Worm (Caenorhabditis elegans) whole organism, L1 larva: ENCODE data around the gene ZK1010.2.

ENCODE experiments used
- irx-1 ChIP-seq: sonication (generic microtip); optimal IDR thresholded peaks from 2 replicates; lab custom pipeline; 2016; ENCODE audit warnings: missing genetic modification characterization, missing compliant biosample characterization
- nhr-85 ChIP-seq: sonication (generic microtip); peaks from one replicate; lab custom pipeline; 2016; ENCODE audit warnings: missing genetic modification characterization, inconsistent platforms, missing compliant biosample characterization
- sptf-1 ChIP-seq: fragments of 150-350 bp; optimal IDR thresholded peaks from 2 replicates; lab custom pipeline; 2014; ENCODE audit warnings: missing biosample characterization, missing genetic modification characterization
- unc-130 ChIP-seq: fragments of 150-350 bp; optimal IDR thresholded peaks from 2 replicates; lab custom pipeline; 2017; ENCODE audit warnings: missing biosample characterization, missing genetic modification characterization, inconsistent platforms
- unc-62 ChIP-seq: fragments of 150-350 bp; optimal IDR thresholded peaks from 2 replicates; lab custom pipeline; 2014; ENCODE audit warnings: missing biosample characterization, missing genetic modification reagents, missing genetic modification characterization
- ztf-11 ChIP-seq, 2 experiments: sonication (generic microtip); optimal IDR thresholded peaks; 2 replicates each; lab custom pipeline; 2016 to 2017; ENCODE audit warnings: missing genetic modification characterization in 2 of 2, missing biosample characterization in 1 of 2, missing compliant biosample characterization in 1 of 2

DNA sequence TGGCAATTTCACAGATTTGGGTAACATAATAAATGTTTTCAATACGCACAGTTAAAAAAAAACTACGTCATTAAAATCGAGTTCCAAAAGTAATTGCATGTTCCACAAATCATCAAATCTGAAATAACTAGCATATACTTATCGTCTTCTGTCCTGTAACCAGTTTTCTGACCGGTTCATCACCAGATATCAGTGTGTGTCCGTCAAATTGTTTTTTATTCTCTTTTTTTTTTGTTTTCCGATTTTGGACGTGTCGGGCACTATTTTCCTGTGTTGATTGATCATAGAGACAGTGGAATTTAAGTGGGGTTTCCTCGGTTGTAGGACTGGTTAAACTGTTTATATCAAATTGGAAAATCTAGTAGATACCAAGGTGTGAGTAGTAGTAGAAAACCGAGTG lies 36.2 kb upstream of the ZK1010.2 start:
- TF ChIP-seq ztf-11 (tag; optimal IDR thresholded peaks at IDR 0.05; lab: Kevin White, UChicago) (no peak), unc-130 (no peak), sptf-1 (tag; lab: Kevin White, UChicago) (no peak), irx-1 (tag; lab: Kevin White, UChicago) (no peak), nhr-85 (tag; lab: Kevin White, UChicago) (peak; percentile 77), unc-62 (GFP tag; lab: Kevin White, UChicago) (no peak)
